Fruit fly (Drosophila melanogaster) whole organism, embryonic: ENCODE measurements around the gene sol.

Source experiments
- CG11247 ChIP-seq: fragments of 200-800 bp; sonication (Bioruptor generic); IDR thresholded peaks from 2 replicates; pipeline ENCODE4 v1.3.6; 2022; ENCODE audit warnings: missing biosample characterization, missing genetic modification characterization
- CG2889 ChIP-seq: fragments of 200-800 bp; sonication (Bioruptor generic); IDR thresholded peaks from 3 replicates; pipeline ENCODE4 v1.3.6; 2022; ENCODE audit warnings: missing biosample characterization, missing genetic modification characterization
- bowl ChIP-seq: fragments of 200-800 bp; sonication (Bioruptor generic); IDR thresholded peaks from 2 replicates; pipeline ENCODE4 v1.3.6; 2022; ENCODE audit warnings: missing biosample characterization, missing genetic modification characterization

DNA sequence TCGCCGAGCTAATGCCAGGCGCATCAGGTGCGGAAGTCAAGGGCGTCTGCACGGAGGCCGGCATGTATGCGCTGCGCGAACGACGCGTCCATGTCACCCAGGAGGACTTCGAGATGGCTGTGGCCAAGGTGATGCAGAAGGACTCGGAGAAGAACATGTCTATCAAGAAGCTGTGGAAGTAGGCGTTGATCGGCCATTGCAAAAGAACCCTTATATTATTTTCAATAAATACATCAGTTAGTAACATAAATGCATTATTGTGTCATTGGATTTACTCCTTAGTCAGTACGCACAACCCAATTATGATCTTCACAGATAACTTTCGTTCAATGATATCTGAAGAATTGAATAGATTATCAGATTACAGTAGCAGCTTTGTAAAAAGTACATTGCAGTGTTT lies 32.7 kb upstream of the sol start, which contains the start of gene CG1801:
- no peak for TF ChIP-seq CG2889 (GFP tag; lab: Robert Waterston, UW)
- no peak for TF ChIP-seq bowl (GFP tag; lab: Robert Waterston, UW)
- no peak for TF ChIP-seq CG11247
